Fruit fly (Drosophila melanogaster) whole organism, embryonic: ENCODE data around the gene CG5104.
A peak's percentile ranks its signal among the peaks of the same experiment; 100 is the strongest.

Experiments
- Asciz ChIP-seq: fragments of 200-800 bp; sonication (Bioruptor generic); optimal IDR thresholded peaks from 2 replicates; lab custom pipeline; 2017; ENCODE audit warnings: missing biosample characterization, mild to moderate bottlenecking, missing genetic modification characterization, missing genetic modification reagents
- Bdp1 ChIP-seq: fragments of 200-800 bp; sonication (Bioruptor generic); optimal IDR thresholded peaks from 3 replicates; lab custom pipeline; 2016; ENCODE audit warnings: missing biosample characterization, missing genetic modification characterization
- Bgb ChIP-seq: fragments of 200-800 bp; sonication (Bioruptor generic); IDR thresholded peaks from 2 replicates; pipeline ENCODE4 v1.3.6; 2022; ENCODE audit warnings: missing biosample characterization, missing genetic modification characterization; ENCODE audit not compliant: partially characterized antibody
- CG10274 ChIP-seq: fragments of 200-800 bp; sonication (Bioruptor generic); optimal IDR thresholded peaks from 3 replicates; lab custom pipeline; 2017; ENCODE audit warnings: missing biosample characterization, mild to moderate bottlenecking, missing genetic modification characterization
- CG13123 ChIP-seq: fragments of 200-800 bp; sonication (Bioruptor generic); optimal IDR thresholded peaks from 2 replicates; lab custom pipeline; 2016; ENCODE audit warnings: missing biosample characterization, missing genetic modification characterization
- CG17568 ChIP-seq: fragments of 200-800 bp; sonication (Bioruptor generic); optimal IDR thresholded peaks from 2 replicates; lab custom pipeline; 2018; ENCODE audit warnings: missing biosample characterization, mild to moderate bottlenecking, missing genetic modification characterization, moderate library complexity
- CG18011 ChIP-seq: fragments of 200-800 bp; sonication (Bioruptor generic); optimal IDR thresholded peaks from 2 replicates; lab custom pipeline; 2017; ENCODE audit warnings: missing biosample characterization, missing genetic modification characterization, mild to moderate bottlenecking, moderate library complexity, missing genotype
- CG18262 ChIP-seq: fragments of 200-800 bp; optimal IDR thresholded peaks from 3 replicates; lab custom pipeline; 2019; ENCODE audit warnings: missing biosample characterization, mild to moderate bottlenecking, missing genetic modification characterization, moderate library complexity
- CG2129 ChIP-seq: fragments of 200-800 bp; sonication (Bioruptor generic); IDR thresholded peaks from 2 replicates; pipeline ENCODE4 v1.3.6; 2022; ENCODE audit warnings: missing biosample characterization, missing genetic modification characterization; ENCODE audit not compliant: partially characterized antibody
- CG2678 ChIP-seq: fragments of 200-800 bp; sonication (Bioruptor generic); optimal IDR thresholded peaks from 3 replicates; lab custom pipeline; 2019; ENCODE audit warnings: missing biosample characterization, mild to moderate bottlenecking, missing genetic modification characterization, moderate library complexity
- CG2889 ChIP-seq: fragments of 200-800 bp; sonication (Bioruptor generic); IDR thresholded peaks from 3 replicates; pipeline ENCODE4 v1.3.6; 2022; ENCODE audit warnings: missing biosample characterization, missing genetic modification characterization
- CG31388 ChIP-seq: fragments of 200-800 bp; sonication (Bioruptor generic); optimal IDR thresholded peaks from 2 replicates; lab custom pipeline; 2016; ENCODE audit warnings: missing biosample characterization, missing genetic modification characterization
- CG3407 ChIP-seq: fragments of 200-800 bp; sonication (Bioruptor generic); optimal IDR thresholded peaks from 2 replicates; lab custom pipeline; 2018; ENCODE audit warnings: missing biosample characterization, mild to moderate bottlenecking, missing genetic modification characterization
- CG34376 ChIP-seq: fragments of 200-800 bp; sonication (Bioruptor generic); optimal IDR thresholded peaks from 2 replicates; lab custom pipeline; 2018; ENCODE audit warnings: missing biosample characterization, mild to moderate bottlenecking, missing genetic modification characterization
- CG3838 ChIP-seq: fragments of 200-800 bp; sonication (Bioruptor generic); optimal IDR thresholded peaks from 3 replicates; lab custom pipeline; 2016; ENCODE audit warnings: missing biosample characterization, missing genetic modification characterization
- CG4360 ChIP-seq: fragments of 200-800 bp; sonication (Bioruptor generic); IDR thresholded peaks from 2 replicates; pipeline ENCODE4 v1.3.6; 2022; ENCODE audit warnings: missing biosample characterization, missing genetic modification characterization
- CG4617 ChIP-seq: fragments of 200-800 bp; sonication (Bioruptor generic); optimal IDR thresholded peaks from 3 replicates; lab custom pipeline; 2016; ENCODE audit warnings: missing biosample characterization, missing genetic modification characterization, borderline replicate concordance
- CG7357 ChIP-seq: fragments of 200-800 bp; sonication (Bioruptor generic); IDR thresholded peaks from 3 replicates; pipeline ENCODE4 v1.3.6; 2022; ENCODE audit warnings: missing biosample characterization, missing genetic modification characterization
- CG7556 ChIP-seq: fragments of 200-800 bp; sonication (Bioruptor generic); optimal IDR thresholded peaks from 2 replicates; lab custom pipeline; 2017; ENCODE audit warnings: missing biosample characterization, mild to moderate bottlenecking, missing genetic modification characterization
- CG7963 ChIP-seq: fragments of 200-800 bp; sonication (Bioruptor generic); IDR thresholded peaks from 3 replicates; pipeline ENCODE4 v1.3.6; 2022; ENCODE audit warnings: missing biosample characterization, missing genetic modification characterization; ENCODE audit not compliant: partially characterized antibody
- CG8388 ChIP-seq: fragments of 200-800 bp; sonication (Bioruptor generic); optimal IDR thresholded peaks from 2 replicates; lab custom pipeline; 2019; ENCODE audit warnings: missing biosample characterization, mild to moderate bottlenecking, missing genetic modification characterization, moderate library complexity
- CG9215 ChIP-seq: fragments of 200-800 bp; sonication (Bioruptor generic); IDR thresholded peaks from 2 replicates; pipeline ENCODE4 v1.3.6; 2022; ENCODE audit warnings: missing biosample characterization, missing genetic modification characterization
- Dek ChIP-seq: fragments of 200-800 bp; sonication (Bioruptor generic); optimal IDR thresholded peaks from 3 replicates; lab custom pipeline; 2019; ENCODE audit warnings: missing biosample characterization, mild to moderate bottlenecking, missing genetic modification characterization, moderate library complexity
- Dfd ChIP-seq, 2 experiments: fragments of >200 bp; optimal IDR thresholded peaks; 2 replicates each; lab custom pipeline; 2017; ENCODE audit warnings: missing biosample characterization in 2 of 2, missing genetic modification characterization in 2 of 2
- Dp ChIP-seq: fragments of 200-800 bp; sonication (Bioruptor generic); optimal IDR thresholded peaks from 2 replicates; lab custom pipeline; 2018; ENCODE audit warnings: missing biosample characterization, mild to moderate bottlenecking, missing genetic modification characterization, moderate library complexity
- Dref ChIP-seq: fragments of 200-800 bp; sonication (Bioruptor generic); IDR thresholded peaks from 2 replicates; pipeline ENCODE4 v1.3.6; 2022; ENCODE audit warnings: missing biosample characterization, missing genetic modification characterization
- Elba2 ChIP-seq: fragments of 200-800 bp; sonication (Bioruptor generic); optimal IDR thresholded peaks from 3 replicates; lab custom pipeline; 2016; ENCODE audit warnings: missing biosample characterization, missing genetic modification characterization
- Ets97D ChIP-seq: fragments of 200-800 bp; sonication (Bioruptor generic); optimal IDR thresholded peaks from 3 replicates; lab custom pipeline; 2016; ENCODE audit warnings: missing biosample characterization, missing genetic modification characterization
- Lpt ChIP-seq: fragments of >200 bp; optimal IDR thresholded peaks from 2 replicates; lab custom pipeline; 2018; ENCODE audit warnings: missing biosample characterization, missing genetic modification characterization
- MESR4 ChIP-seq: fragments of 200-800 bp; sonication (Bioruptor generic); optimal IDR thresholded peaks from 2 replicates; lab custom pipeline; 2018; ENCODE audit warnings: missing biosample characterization, mild to moderate bottlenecking, missing genetic modification characterization, moderate library complexity
- Oli ChIP-seq: fragments of 200-800 bp; sonication (Bioruptor generic); optimal IDR thresholded peaks from 2 replicates; lab custom pipeline; 2018; ENCODE audit warnings: missing biosample characterization, mild to moderate bottlenecking, missing genetic modification characterization, moderate library complexity
- Scr ChIP-seq: fragments of 200-800 bp; sonication (Bioruptor generic); IDR thresholded peaks from 2 replicates; pipeline ENCODE4 v1.3.6; 2022; ENCODE audit warnings: missing biosample characterization, missing genetic modification characterization; ENCODE audit not compliant: partially characterized antibody
- ab ChIP-seq: fragments of 200-800 bp; sonication (Bioruptor generic); optimal IDR thresholded peaks from 2 replicates; lab custom pipeline; 2016; ENCODE audit warnings: missing biosample characterization, missing genetic modification characterization
- ase ChIP-seq: fragments of 200-800 bp; sonication (Bioruptor generic); IDR thresholded peaks from 3 replicates; pipeline ENCODE4 v1.3.6; 2022; ENCODE audit warnings: missing biosample characterization, missing genetic modification characterization
- bab2 ChIP-seq: fragments of 200-800 bp; sonication (Bioruptor generic); optimal IDR thresholded peaks from 2 replicates; lab custom pipeline; 2016; ENCODE audit warnings: missing biosample characterization, missing genetic modification characterization
- cato ChIP-seq: fragments of 200-800 bp; sonication (Bioruptor generic); optimal IDR thresholded peaks from 2 replicates; lab custom pipeline; 2016; ENCODE audit warnings: missing biosample characterization, missing genetic modification characterization, borderline replicate concordance
- caup ChIP-seq: fragments of 200-800 bp; sonication (Bioruptor generic); optimal IDR thresholded peaks from 3 replicates; lab custom pipeline; 2017; ENCODE audit warnings: missing biosample characterization, mild to moderate bottlenecking, missing genetic modification characterization, moderate library complexity; ENCODE audit not compliant: severe bottlenecking
- dati ChIP-seq: fragments of 200-800 bp; sonication (Bioruptor generic); IDR thresholded peaks from 2 replicates; pipeline ENCODE4 v1.3.6; 2022; ENCODE audit warnings: missing biosample characterization, missing genetic modification characterization
- eve ChIP-seq, 2 experiments: fragments of >200 bp; optimal IDR thresholded peaks; 2 replicates each; lab custom pipeline; 2017; ENCODE audit warnings: missing biosample characterization in 2 of 2, missing genetic modification characterization in 2 of 2
- fd64A ChIP-seq: fragments of 200-800 bp; sonication (Bioruptor generic); optimal IDR thresholded peaks from 3 replicates; lab custom pipeline; 2018; ENCODE audit warnings: missing biosample characterization, mild to moderate bottlenecking, missing genetic modification characterization
- nau ChIP-seq: fragments of 200-800 bp; sonication (Bioruptor generic); optimal IDR thresholded peaks from 3 replicates; lab custom pipeline; 2017; ENCODE audit warnings: missing biosample characterization, mild to moderate bottlenecking, missing genetic modification characterization, missing genetic modification reagents
- nmo ChIP-seq: fragments of 200-800 bp; sonication (Bioruptor generic); optimal IDR thresholded peaks from 2 replicates; lab custom pipeline; 2018; ENCODE audit warnings: missing biosample characterization, mild to moderate bottlenecking, missing genetic modification characterization, moderate library complexity
- pan ChIP-seq, 4 experiments: fragments of >200 bp in 3 of 4; fragments of 200-800 bp in 1 of 4; sonication (Bioruptor generic) in 1 of 4; optimal IDR thresholded peaks in 3 of 4; IDR thresholded peaks in 1 of 4; 2 replicates each; pipeline versions ENCODE4 v1.3.6 to Lab custom; 2017 to 2022; ENCODE audit warnings: missing biosample characterization in 2 of 4, missing genetic modification characterization in 2 of 4, mixed read lengths in 1 of 4
- pzg ChIP-seq: fragments of 200-800 bp; sonication (Bioruptor generic); optimal IDR thresholded peaks from 3 replicates; lab custom pipeline; 2018; ENCODE audit warnings: missing biosample characterization, mild to moderate bottlenecking, missing genetic modification characterization, moderate library complexity
- repo ChIP-seq: fragments of 200-800 bp; sonication (Bioruptor generic); optimal IDR thresholded peaks from 2 replicates; lab custom pipeline; 2016; ENCODE audit warnings: missing biosample characterization, missing genetic modification characterization
- schlank ChIP-seq: fragments of 200-800 bp; sonication (Bioruptor generic); optimal IDR thresholded peaks from 2 replicates; lab custom pipeline; 2018; ENCODE audit warnings: missing biosample characterization, mild to moderate bottlenecking, missing genetic modification characterization
- sqz ChIP-seq: fragments of 200-800 bp; sonication (Bioruptor generic); optimal IDR thresholded peaks from 3 replicates; lab custom pipeline; 2018; ENCODE audit warnings: missing biosample characterization, mild to moderate bottlenecking, missing genetic modification characterization
- z ChIP-seq: fragments of 200-800 bp; sonication (Bioruptor generic); IDR thresholded peaks from 3 replicates; pipeline ENCODE4 v1.3.6; 2022; ENCODE audit warnings: missing biosample characterization, missing genetic modification characterization

The CG5104 gene

DNA sequence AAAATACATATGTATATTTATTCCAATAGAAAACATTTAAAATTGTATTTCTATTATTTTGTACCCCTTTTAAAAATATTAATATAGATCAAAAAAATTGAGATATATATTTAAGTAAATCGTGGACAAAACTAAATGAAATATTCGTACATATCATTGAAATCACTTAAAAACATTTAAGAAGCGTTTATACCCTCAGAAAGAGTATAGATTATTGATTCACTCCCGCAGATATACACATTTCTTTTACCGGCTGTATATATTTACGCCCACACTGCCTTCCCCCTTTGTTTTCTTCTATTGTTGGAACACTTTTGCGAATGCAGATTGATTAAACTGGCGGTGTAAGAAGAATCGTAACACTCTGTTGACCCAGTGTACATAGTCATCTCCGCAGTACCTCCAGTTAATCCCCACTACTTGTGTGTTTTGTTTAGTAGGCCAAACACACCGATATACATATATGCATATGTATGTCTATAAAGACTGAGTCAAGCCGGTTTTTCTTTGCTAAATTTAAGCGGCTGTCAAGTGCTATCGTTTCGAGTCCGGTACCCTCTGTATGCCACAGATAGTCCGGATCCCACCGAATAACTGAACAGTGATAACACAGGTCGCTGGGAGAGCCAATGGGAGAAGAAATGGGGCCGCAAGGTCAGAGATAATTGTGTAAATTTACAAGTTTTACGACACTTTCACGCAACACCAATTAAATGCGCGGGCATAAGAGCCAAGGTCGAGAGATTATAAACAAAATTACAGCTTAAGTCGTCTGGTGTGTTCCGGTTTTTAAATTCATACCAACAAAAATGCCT is 49.1 kb upstream of the CG5104 start (continued):
- TF ChIP-seq caup (GFP tag; lab: Kevin White, UChicago), result peak; percentile 28
- no peak for TF ChIP-seq CG2129 (GFP tag; lab: Robert Waterston, UW)
- TF ChIP-seq sqz (GFP tag; lab: Kevin White, UChicago), result no peak
- no peak for TF ChIP-seq CG9215 (GFP tag; lab: Robert Waterston, UW)
- peak; percentile 15 for TF ChIP-seq CG4617 (GFP tag; lab: Kevin White, UChicago)
- TF ChIP-seq cato, result peak; percentile 32
- peak; percentile 47 for TF ChIP-seq Bdp1
- TF ChIP-seq CG2889 (GFP tag; lab: Robert Waterston, UW), result no peak
- TF ChIP-seq CG8388 (GFP tag; lab: Kevin White, UChicago), result no peak
- TF ChIP-seq CG3407, result peak; percentile 77
- peak; percentile 21; the same call in 1 of the 2 replicates for TF ChIP-seq CG4360
- peak; percentile 13 for TF ChIP-seq CG3838
- no peak for TF ChIP-seq ab (GFP tag; lab: Kevin White, UChicago)
- TF ChIP-seq CG17568 (GFP tag; lab: Kevin White, UChicago), result peak; percentile 69
- peak; percentile 75 for TF ChIP-seq fd64A (GFP tag; lab: Kevin White, UChicago)
- TF ChIP-seq CG18011 (GFP tag; lab: Kevin White, UChicago), result peak; percentile 21
- no peak for TF ChIP-seq Dfd (GFP tag; optimal IDR thresholded peaks at IDR 0.05; lab: Kevin White, UChicago)
- TF ChIP-seq CG34376 (GFP tag; lab: Kevin White, UChicago), result peak; percentile 22
- TF ChIP-seq repo (GFP tag; lab: Kevin White, UChicago), result peak; percentile 23
- TF ChIP-seq eve (GFP tag; optimal IDR thresholded peaks at IDR 0.05; lab: Kevin White, UChicago), result peak in 1 of 2 experiments; percentile 64
- no peak for TF ChIP-seq dati (GFP tag; lab: Robert Waterston, UW)
- peak; percentile 81 for TF ChIP-seq bab2 (GFP tag; lab: Kevin White, UChicago)
- no peak for TF ChIP-seq Dp (GFP tag; lab: Kevin White, UChicago)
- peak; percentile 79 for TF ChIP-seq Asciz (GFP tag; lab: Kevin White, UChicago)
- peak; percentile 71 for TF ChIP-seq schlank (tag; lab: Kevin White, UChicago)
- TF ChIP-seq nau (GFP tag; lab: Kevin White, UChicago), result peak; percentile 80
- TF ChIP-seq pan (optimal IDR thresholded peaks at IDR 0.05; lab: Kevin White, UChicago), result no peak
- TF ChIP-seq pan (GFP tag; optimal IDR thresholded peaks at IDR 0.05 in 1 of 2, IDR thresholded peaks at IDR 0.05 in 1 of 2), result no peak
- no peak for TF ChIP-seq Ets97D (GFP tag; lab: Kevin White, UChicago)
- TF ChIP-seq Bgb (GFP tag; lab: Robert Waterston, UW), result no peak
- peak; percentile 12 for TF ChIP-seq MESR4
- peak; percentile 65 for TF ChIP-seq CG13123 (GFP tag; lab: Kevin White, UChicago)
- TF ChIP-seq z, result no peak
- TF ChIP-seq CG7357 (GFP tag; lab: Robert Waterston, UW), result no peak
- no peak for TF ChIP-seq CG10274
- peak; percentile 38 for TF ChIP-seq nmo (GFP tag; lab: Kevin White, UChicago)
- no peak for TF ChIP-seq Lpt (GFP tag; lab: Kevin White, UChicago)
- TF ChIP-seq Scr (GFP tag; lab: Robert Waterston, UW), result no peak
- TF ChIP-seq Dek, result no peak
- TF ChIP-seq Oli (tag; lab: Kevin White, UChicago), result no peak
- TF ChIP-seq CG2678 (tag; lab: Kevin White, UChicago), result peak; percentile 67
- peak; percentile 44 for TF ChIP-seq CG7556 (GFP tag; lab: Kevin White, UChicago)
- TF ChIP-seq CG18262 (tag; lab: Kevin White, UChicago), result peak; percentile 41
- no peak for TF ChIP-seq Elba2 (GFP tag; lab: Kevin White, UChicago)
- TF ChIP-seq ase (GFP tag; lab: Robert Waterston, UW), result no peak
- no peak for TF ChIP-seq CG7963 (GFP tag; lab: Robert Waterston, UW)
- TF ChIP-seq Dref (GFP tag; lab: Robert Waterston, UW), result no peak
- no peak for TF ChIP-seq CG31388
- TF ChIP-seq pzg, result no peak
